Worm (Caenorhabditis elegans) whole organism, L2 larva: Measurements from ENCODE around the gene K07H8.8.

Experiments used
- alr-1 ChIP-seq: fragments of 150-350 bp; optimal IDR thresholded peaks from 2 replicates; lab custom pipeline; 2014; ENCODE audit warnings: missing biosample characterization, missing genetic modification characterization
- ceh-16 ChIP-seq: fragments of 150-350 bp; optimal IDR thresholded peaks from 2 replicates; lab custom pipeline; 2014; ENCODE audit warnings: missing biosample characterization, missing genetic modification characterization
- elt-1 ChIP-seq: fragments of 150-350 bp; optimal IDR thresholded peaks from 2 replicates; lab custom pipeline; 2014; ENCODE audit warnings: missing biosample characterization, missing genetic modification characterization
- fos-1 ChIP-seq: fragments of 150-350 bp; optimal IDR thresholded peaks from 2 replicates; lab custom pipeline; 2014; ENCODE audit warnings: missing biosample characterization, missing genetic modification characterization
- gmeb-1 ChIP-seq: fragments of 150-350 bp; optimal IDR thresholded peaks from 2 replicates; lab custom pipeline; 2014; ENCODE audit warnings: missing biosample characterization, missing genetic modification characterization
- lin-13 ChIP-seq: fragments of 150-350 bp; optimal IDR thresholded peaks from 2 replicates; lab custom pipeline; 2014; ENCODE audit warnings: missing biosample characterization, missing genetic modification reagents, missing genetic modification characterization
- nhr-129 ChIP-seq: fragments of 150-350 bp; optimal IDR thresholded peaks from 2 replicates; lab custom pipeline; 2014; ENCODE audit warnings: missing biosample characterization, missing genetic modification characterization
- nhr-21 ChIP-seq: fragments of 150-350 bp; optimal IDR thresholded peaks from 2 replicates; lab custom pipeline; 2014; ENCODE audit warnings: missing biosample characterization, missing genetic modification characterization
- nhr-23 ChIP-seq: fragments of 150-350 bp; optimal IDR thresholded peaks from 2 replicates; lab custom pipeline; 2014; ENCODE audit warnings: missing biosample characterization, missing genetic modification reagents, missing genetic modification characterization
- nhr-237 ChIP-seq: fragments of 150-350 bp; optimal IDR thresholded peaks from 2 replicates; lab custom pipeline; 2014; ENCODE audit warnings: missing biosample characterization, missing genetic modification characterization
- nhr-6 ChIP-seq: fragments of 150-350 bp; optimal IDR thresholded peaks from 2 replicates; lab custom pipeline; 2014; ENCODE audit warnings: missing biosample characterization, missing genetic modification characterization
- sma-3 ChIP-seq: sonication (generic microtip); optimal IDR thresholded peaks from 2 replicates; lab custom pipeline; 2016; ENCODE audit warnings: missing genetic modification reagents, missing genetic modification characterization, missing compliant biosample characterization
- snpc-4 ChIP-seq: fragments of 150-350 bp; optimal IDR thresholded peaks from 2 replicates; lab custom pipeline; 2014; ENCODE audit warnings: missing biosample characterization, missing genetic modification characterization
- unc-62 ChIP-seq: fragments of 150-350 bp; optimal IDR thresholded peaks from 2 replicates; lab custom pipeline; 2014; ENCODE audit warnings: missing biosample characterization, missing genetic modification reagents, missing genetic modification characterization
- zag-1 ChIP-seq: fragments of 150-350 bp; optimal IDR thresholded peaks from 2 replicates; lab custom pipeline; 2014; ENCODE audit warnings: missing biosample characterization, missing genetic modification characterization

The K07H8.8 gene

DNA sequence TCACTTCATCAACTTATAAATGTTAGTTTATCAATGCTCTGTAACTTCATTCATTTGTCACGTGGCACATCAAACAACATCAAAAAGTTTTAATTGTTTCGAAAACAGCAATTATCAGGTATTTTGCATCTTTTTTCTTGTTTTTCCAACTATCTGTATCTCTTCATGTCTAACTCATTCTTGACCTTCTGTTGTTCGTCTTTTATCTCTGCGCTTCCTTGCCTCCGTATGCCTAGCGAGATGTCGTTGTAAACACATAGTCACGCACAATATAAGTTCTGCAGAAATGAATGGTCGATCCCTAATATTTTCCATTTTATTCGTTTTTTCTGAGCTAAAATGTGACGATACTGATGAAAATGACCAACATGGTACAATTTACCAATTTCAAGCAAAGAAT, 46.3 kb downstream of the K07H8.8 start, which contains the start of gene gpx-6:
gpx-6 (plus strand) TSS at position 257 of the 400 bp plus-strand sequence.
- TF ChIP-seq nhr-6 (tag; lab: Kevin White, UChicago) (no peak), zag-1 (tag; lab: Kevin White, UChicago) (no peak), unc-62 (no peak), nhr-237 (tag; lab: Kevin White, UChicago) (no peak), nhr-129 (tag; lab: Kevin White, UChicago) (no peak), ceh-16 (tag; lab: Kevin White, UChicago) (no peak), nhr-21 (no peak), sma-3 (no peak), alr-1 (tag; lab: Kevin White, UChicago) (no peak)

DNA sequence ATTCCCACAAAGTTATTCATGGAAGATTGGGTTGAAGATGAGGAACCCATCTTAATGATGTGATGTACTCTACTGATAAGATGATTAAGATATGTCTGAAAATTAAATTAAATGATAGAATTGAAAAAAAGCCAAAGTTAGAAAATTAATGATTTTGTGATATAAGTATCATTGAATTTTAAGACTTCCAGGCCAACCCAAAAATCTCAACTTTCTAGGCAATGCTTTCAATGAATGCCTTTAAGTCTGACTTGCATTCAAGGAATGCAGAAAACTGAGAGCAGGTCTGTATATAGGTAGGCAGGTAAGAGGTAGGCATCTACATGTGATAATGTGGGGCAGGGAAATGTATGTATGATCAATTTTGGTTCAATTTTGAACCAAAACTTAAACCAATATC, 48.2 kb downstream of the K07H8.8 start, which contains the start of gene ocr-2:
ocr-2 (minus strand) TSS at position 101 of the 400 bp plus-strand sequence.
- TF ChIP-seq ceh-16 (tag; lab: Kevin White, UChicago) (no peak), nhr-21 (no peak), elt-1 (tag; lab: Kevin White, UChicago) (no peak), fos-1 (tag; lab: Kevin White, UChicago) (no peak), nhr-23 (tag; lab: Kevin White, UChicago) (no peak), zag-1 (tag; lab: Kevin White, UChicago) (no peak), lin-13 (GFP tag; lab: Kevin White, UChicago) (no peak), gmeb-1 (tag; lab: Kevin White, UChicago) (no peak), snpc-4 (tag; lab: Kevin White, UChicago) (no peak)
